Worm (Caenorhabditis elegans): ENCODE data around the gene T25E12.16.

The T25E12.16 gene

DNA sequence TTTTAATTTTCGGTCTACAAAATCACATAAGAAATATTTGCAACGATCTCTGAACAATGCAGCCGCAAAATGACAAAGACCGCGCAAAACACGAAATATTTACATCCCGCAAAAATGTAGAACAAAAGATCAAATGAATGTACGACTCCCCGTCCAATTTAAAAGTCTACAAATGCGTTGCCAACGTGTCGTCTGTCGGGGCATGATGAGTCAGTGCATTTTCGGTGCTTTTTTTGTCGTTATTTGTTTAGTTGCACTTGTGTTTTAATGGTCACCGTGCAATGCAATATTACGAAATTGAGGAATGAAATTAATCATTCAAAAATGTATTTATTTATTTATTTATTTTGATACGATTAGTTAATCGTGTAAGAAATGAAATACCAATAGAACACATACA, 9.0 kb downstream of the T25E12.16 start:
- TF ChIP-seq ceh-30 (tag; optimal IDR thresholded peaks at IDR 0.05) (no peak), pag-3 (tag; optimal IDR thresholded peaks at IDR 0.05; ENCODE audit: borderline replicate concordance) (no peak), T23F11.4 (GFP tag; optimal IDR thresholded peaks at IDR 0.05) (no peak), unc-3 (GFP tag; conservative IDR thresholded peaks at IDR 0.05) (no peak), unc-3 (tag; optimal IDR thresholded peaks at IDR 0.05) (no peak)

DNA sequence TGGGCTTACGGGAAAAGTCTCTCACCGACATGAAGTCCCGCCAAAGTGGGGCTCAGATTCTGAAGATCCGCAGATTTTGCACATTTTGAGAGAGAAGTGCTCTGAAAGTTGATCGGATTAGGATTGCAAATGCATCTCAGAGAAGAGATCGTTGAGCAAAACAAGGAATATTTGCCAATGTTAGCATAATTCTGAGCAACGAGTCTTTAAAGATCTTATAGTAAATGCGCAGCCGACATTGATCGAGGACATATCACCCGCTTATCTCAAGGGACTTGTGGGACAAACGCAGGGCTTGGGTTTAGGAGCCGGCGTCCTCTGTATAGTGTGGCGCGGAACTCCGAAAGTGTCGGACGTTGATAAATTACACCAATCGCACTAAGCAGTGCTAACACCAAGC, 9.8 kb downstream of the T25E12.16 start, which contains the start of gene nhr-112:
Gene nhr-112 (minus strand): TSS at position 101 of the 400 bp plus-strand sequence.
- TF ChIP-seq che-1 (tag; optimal IDR thresholded peaks at IDR 0.05): no peak
- no peak for TF ChIP-seq ama-1 (optimal IDR thresholded peaks at IDR 0.05)
- TF ChIP-seq sox-2 (GFP tag; IDR thresholded peaks at IDR 0.05): no peak

DNA sequence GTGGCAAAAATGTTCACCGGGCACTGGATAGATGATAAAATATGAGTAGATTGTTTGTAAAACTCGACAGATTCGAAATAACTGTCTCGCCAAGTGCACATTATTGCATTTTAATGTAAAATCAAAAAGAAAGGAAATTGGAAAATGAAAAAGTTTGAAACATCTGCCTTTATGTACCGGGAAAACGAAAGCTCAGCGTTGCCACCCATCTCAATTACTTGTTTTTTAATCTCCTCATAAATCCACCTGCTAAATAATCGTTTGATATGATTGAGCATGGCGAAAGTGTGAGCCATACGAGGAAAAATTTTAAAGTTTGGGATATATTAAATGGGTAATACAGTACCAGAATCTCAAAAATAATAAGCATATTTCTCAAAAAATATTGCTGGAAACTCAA, 17.0 kb downstream of the T25E12.16 start, which contains the start of gene srh-137:
Gene srh-137 (minus strand): TSS at position 101 of the 400 bp plus-strand sequence.
- no peak for TF ChIP-seq unc-42 (tag; optimal IDR thresholded peaks at IDR 0.05)

DNA sequence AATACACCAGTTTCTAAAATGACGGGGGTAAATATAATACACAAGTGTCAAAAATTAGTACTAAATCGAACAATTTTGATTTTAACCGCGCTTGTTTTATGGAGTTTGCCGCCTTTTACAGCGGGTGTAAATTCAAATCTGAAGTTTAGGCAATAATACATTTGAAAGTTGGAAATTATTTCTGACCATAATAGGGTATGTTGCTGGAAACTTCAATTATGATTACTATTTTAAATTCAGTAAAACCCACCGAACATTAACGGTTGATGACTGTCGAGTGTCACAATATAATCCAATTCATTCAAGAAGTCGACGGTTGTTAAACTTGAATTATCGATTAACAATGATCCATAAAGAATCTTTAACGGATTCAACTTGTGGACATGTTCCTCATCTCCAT, 19.8 kb downstream of the T25E12.16 start:
- TF ChIP-seq syd-9 (tag; optimal IDR thresholded peaks at IDR 0.05) (no peak), lin-11 (tag; optimal IDR thresholded peaks at IDR 0.05) (no peak), ceh-24 (tag; optimal IDR thresholded peaks at IDR 0.05) (no peak), dmd-4 (tag; optimal IDR thresholded peaks at IDR 0.05; ENCODE audit: borderline replicate concordance) (no peak), fkh-6 (tag; optimal IDR thresholded peaks at IDR 0.05) (no peak)

DNA sequence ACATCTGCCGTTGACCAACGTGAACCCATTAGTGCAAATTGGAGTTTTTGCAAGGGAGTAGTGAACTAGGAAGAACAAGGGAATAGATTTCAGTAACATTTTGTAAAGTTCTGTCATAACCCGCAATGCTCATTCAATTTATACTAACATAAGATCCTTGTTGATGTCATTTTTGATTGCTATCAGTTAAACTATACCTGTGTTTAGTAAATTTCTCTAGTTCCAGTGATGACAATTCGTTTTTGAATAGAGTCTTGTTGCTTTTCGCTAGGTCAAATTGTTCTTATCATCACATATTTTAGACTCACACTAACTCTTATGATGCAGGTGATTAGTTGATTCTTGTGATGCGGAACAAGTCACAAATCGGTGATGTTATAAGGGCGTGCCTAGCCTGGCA, 27.0 kb downstream of the T25E12.16 start, which contains the start of gene clec-9:
Gene clec-9 (minus strand): TSS at position 101 of the 400 bp plus-strand sequence.
- no peak for TF ChIP-seq ceh-22 (tag; optimal IDR thresholded peaks at IDR 0.05)
- no peak for TF ChIP-seq dmd-4 (tag; optimal IDR thresholded peaks at IDR 0.05; ENCODE audit: borderline replicate concordance)
- no peak for TF ChIP-seq unc-86 (tag; optimal IDR thresholded peaks at IDR 0.05)
- TF ChIP-seq ceh-34 (tag; optimal IDR thresholded peaks at IDR 0.05): no peak
- TF ChIP-seq pag-3 (tag; optimal IDR thresholded peaks at IDR 0.05; ENCODE audit: borderline replicate concordance): no peak
- TF ChIP-seq hlh-8 (tag; optimal IDR thresholded peaks at IDR 0.05): no peak
- no peak for TF ChIP-seq fkh-10 (GFP tag; optimal IDR thresholded peaks at IDR 0.05)
- no peak for TF ChIP-seq ceh-45 (GFP tag; IDR thresholded peaks at IDR 0.05)
- TF ChIP-seq K09A11.1 (tag; optimal IDR thresholded peaks at IDR 0.05; ENCODE audit: insufficient read depth): no peak
- TF ChIP-seq hlh-6 (tag; optimal IDR thresholded peaks at IDR 0.05): no peak
- no peak for TF ChIP-seq npax-4 (tag; optimal IDR thresholded peaks at IDR 0.05)
- no peak for TF ChIP-seq C08G9.2 (tag; optimal IDR thresholded peaks at IDR 0.05)
- TF ChIP-seq dve-1 (tag; optimal IDR thresholded peaks at IDR 0.05): no peak
- TF ChIP-seq ahr-1 (tag; optimal IDR thresholded peaks at IDR 0.05): no peak
- no peak for TF ChIP-seq F13H6.1 (tag; optimal IDR thresholded peaks at IDR 0.05)
- no peak for TF ChIP-seq ceh-2 (tag; optimal IDR thresholded peaks at IDR 0.05)
- TF ChIP-seq ceh-18 (tag; optimal IDR thresholded peaks at IDR 0.05): no peak
- no peak for TF ChIP-seq sdc-2 (tag; optimal IDR thresholded peaks at IDR 0.05)
- no peak for TF ChIP-seq lin-11 (tag; optimal IDR thresholded peaks at IDR 0.05)
- TF ChIP-seq ceh-19 (GFP tag; optimal IDR thresholded peaks at IDR 0.05): no peak

DNA sequence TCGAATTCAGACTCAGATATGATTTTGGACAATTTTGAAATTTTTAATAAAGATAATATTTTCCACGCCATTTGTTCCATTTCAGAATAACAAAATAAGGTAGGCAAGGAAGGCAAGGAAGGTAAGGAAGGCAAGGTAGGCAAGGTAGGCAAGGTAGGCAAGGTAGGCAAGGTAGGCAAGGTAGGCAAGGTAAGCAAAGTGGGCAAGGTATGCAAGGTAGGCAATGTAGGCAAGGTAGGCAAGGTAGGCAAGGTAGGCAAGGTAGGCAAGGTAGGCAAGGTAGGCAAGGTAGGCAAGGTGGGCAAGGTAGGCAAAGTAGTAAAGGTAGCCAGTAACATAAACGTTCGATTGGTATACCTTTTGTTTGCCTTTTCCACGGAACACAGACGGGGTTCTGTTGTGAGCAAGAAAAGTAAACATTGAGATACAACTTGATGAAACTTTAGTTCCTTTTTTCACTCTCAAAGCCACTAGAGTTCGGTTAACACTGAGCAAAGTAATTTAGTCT, 33.8 kb downstream of the T25E12.16 start, which contains the start of gene Y70C5C.1:
Gene Y70C5C.1 (plus strand): TSS at position 458 of the 508 bp plus-strand sequence.
- peak; percentile 5 for TF ChIP-seq ceh-6 (GFP tag; optimal IDR thresholded peaks at IDR 0.05)
- peak; percentile 40 for TF ChIP-seq gmeb-2 (tag; optimal IDR thresholded peaks at IDR 0.05)
- peak; percentile 41 for TF ChIP-seq ceh-19 (GFP tag; optimal IDR thresholded peaks at IDR 0.05)
- TF ChIP-seq lin-11 (tag; optimal IDR thresholded peaks at IDR 0.05): peak; percentile 42
- no peak for TF ChIP-seq mec-3 (tag; optimal IDR thresholded peaks at IDR 0.05; ENCODE audit: borderline replicate concordance)
- TF ChIP-seq pha-2 (tag; optimal IDR thresholded peaks at IDR 0.05): peak; percentile 57
- TF ChIP-seq hlh-13 (GFP tag; optimal IDR thresholded peaks at IDR 0.05): peak; percentile 23
- peak; percentile 32 for TF ChIP-seq K02D7.2 (tag; optimal IDR thresholded peaks at IDR 0.05)
- TF ChIP-seq fkh-6 (tag; optimal IDR thresholded peaks at IDR 0.05): no peak
- TF ChIP-seq C38D4.7 (GFP tag; optimal IDR thresholded peaks at IDR 0.05): peak; percentile 36
- TF ChIP-seq che-1 (tag; optimal IDR thresholded peaks at IDR 0.05): peak; percentile 61
- no peak for TF ChIP-seq ceh-2 (tag; optimal IDR thresholded peaks at IDR 0.05)
- TF ChIP-seq K09A11.1 (tag; optimal IDR thresholded peaks at IDR 0.05; ENCODE audit: insufficient read depth): no peak

All from whole organism, late embryonic.